Worm (Caenorhabditis elegans): ENCODE results near the gene ugt-36.

ce11 chrV:7175201-7175600 lies 8.4 kb downstream of the ugt-36 start, which contains the start of gene lgc-39:
- TF ChIP-seq lin-13 (GFP tag; optimal IDR thresholded peaks at IDR 0.05) (no peak), mab-9 (GFP tag; IDR thresholded peaks at IDR 0.05) (no peak), egl-27 (tag; optimal IDR thresholded peaks at IDR 0.05) (no peak), swsn-7 (tag; optimal IDR thresholded peaks at IDR 0.05) (no peak)
